Fruit fly (Drosophila melanogaster) whole organism, embryonic: ENCODE measurements around the gene tws.

Experiments
- Adf1 ChIP-seq: fragments of 200-800 bp; sonication (Bioruptor generic); IDR thresholded peaks from 2 replicates; pipeline ENCODE4 v1.3.6; 2022; ENCODE audit warnings: missing biosample characterization, missing genetic modification characterization
- Atf-2 ChIP-seq: fragments of 200-800 bp; sonication (Bioruptor generic); optimal IDR thresholded peaks from 2 replicates; lab custom pipeline; 2016; ENCODE audit warnings: missing biosample characterization, missing genetic modification characterization
- Atf6 ChIP-seq: fragments of 200-800 bp; sonication (Bioruptor generic); IDR thresholded peaks from 2 replicates; pipeline ENCODE4 v1.3.6; 2022; ENCODE audit warnings: missing biosample characterization, missing genetic modification characterization
- CG11723 ChIP-seq: fragments of 200-800 bp; sonication (Bioruptor generic); optimal IDR thresholded peaks from 2 replicates; lab custom pipeline; 2017; ENCODE audit warnings: missing biosample characterization, mild to moderate bottlenecking, missing genetic modification characterization
- CG12104 ChIP-seq: fragments of 200-800 bp; sonication (Bioruptor generic); optimal IDR thresholded peaks from 3 replicates; lab custom pipeline; 2016; ENCODE audit warnings: missing biosample characterization, missing genetic modification characterization
- CG15479 ChIP-seq: fragments of 200-800 bp; sonication (Bioruptor generic); optimal IDR thresholded peaks from 3 replicates; lab custom pipeline; 2019; ENCODE audit warnings: missing biosample characterization, mild to moderate bottlenecking, missing genetic modification characterization, moderate library complexity
- CG15601 ChIP-seq: fragments of 200-800 bp; sonication (Bioruptor generic); optimal IDR thresholded peaks from 3 replicates; lab custom pipeline; 2019; ENCODE audit warnings: missing biosample characterization, mild to moderate bottlenecking, missing genetic modification characterization, moderate library complexity
- CG16779 ChIP-seq: fragments of 200-800 bp; sonication (Bioruptor generic); IDR thresholded peaks from 2 replicates; pipeline ENCODE4 v1.3.6; 2022; ENCODE audit warnings: missing biosample characterization, missing genetic modification characterization
- CG2116 ChIP-seq: fragments of 200-800 bp; sonication (Bioruptor generic); optimal IDR thresholded peaks from 3 replicates; lab custom pipeline; 2018; ENCODE audit warnings: missing biosample characterization, mild to moderate bottlenecking, missing genetic modification characterization
- CG2712 ChIP-seq: fragments of 200-800 bp; optimal IDR thresholded peaks from 3 replicates; lab custom pipeline; 2019; ENCODE audit warnings: missing biosample characterization, mild to moderate bottlenecking, missing genetic modification characterization, moderate library complexity
- CG30403 ChIP-seq: fragments of 200-800 bp; sonication (Bioruptor generic); optimal IDR thresholded peaks from 3 replicates; lab custom pipeline; 2016; ENCODE audit warnings: missing biosample characterization, missing genetic modification characterization
- CG33213 ChIP-seq: fragments of 200-800 bp; sonication (Bioruptor generic); optimal IDR thresholded peaks from 3 replicates; lab custom pipeline; 2016; ENCODE audit warnings: missing biosample characterization, missing genetic modification characterization
- CG33557 ChIP-seq: fragments of 200-800 bp; sonication (Bioruptor generic); optimal IDR thresholded peaks from 2 replicates; lab custom pipeline; 2019; ENCODE audit warnings: missing biosample characterization, mild to moderate bottlenecking, missing genetic modification characterization, moderate library complexity
- CG4360 ChIP-seq: fragments of 200-800 bp; sonication (Bioruptor generic); IDR thresholded peaks from 2 replicates; pipeline ENCODE4 v1.3.6; 2022; ENCODE audit warnings: missing biosample characterization, missing genetic modification characterization
- CG4617 ChIP-seq: fragments of 200-800 bp; sonication (Bioruptor generic); optimal IDR thresholded peaks from 3 replicates; lab custom pipeline; 2016; ENCODE audit warnings: missing biosample characterization, missing genetic modification characterization, borderline replicate concordance
- CG4707 ChIP-seq: fragments of 200-800 bp; sonication (Bioruptor generic); optimal IDR thresholded peaks from 2 replicates; lab custom pipeline; 2018; ENCODE audit warnings: missing biosample characterization, mild to moderate bottlenecking, missing genetic modification characterization, moderate library complexity
- CG6254 ChIP-seq: fragments of 200-800 bp; sonication (Bioruptor generic); optimal IDR thresholded peaks from 3 replicates; lab custom pipeline; 2017; ENCODE audit warnings: mild to moderate bottlenecking, missing biosample characterization, missing genetic modification reagents, missing genetic modification characterization
- CG7786 ChIP-seq: fragments of 200-800 bp; sonication (Bioruptor generic); optimal IDR thresholded peaks from 2 replicates; lab custom pipeline; 2016; ENCODE audit warnings: missing biosample characterization, missing genetic modification characterization
- CG7839 ChIP-seq: fragments of 200-800 bp; sonication (Bioruptor generic); optimal IDR thresholded peaks from 3 replicates; lab custom pipeline; 2018; ENCODE audit warnings: missing biosample characterization, mild to moderate bottlenecking, missing genetic modification characterization, moderate library complexity
- CG8290 ChIP-seq, 3 experiments: fragments of 200-800 bp; sonication (Bioruptor generic); optimal IDR thresholded peaks; 2 replicates each; lab custom pipeline; 2016 to 2019; ENCODE audit warnings: missing biosample characterization in 3 of 3, missing genetic modification characterization in 3 of 3, mild to moderate bottlenecking in 2 of 3, moderate library complexity in 1 of 3
- CG8944 ChIP-seq: fragments of 200-800 bp; sonication (Bioruptor generic); optimal IDR thresholded peaks from 3 replicates; lab custom pipeline; 2016; ENCODE audit warnings: missing biosample characterization, missing genetic modification characterization
- CG9609 ChIP-seq: fragments of 200-800 bp; sonication (Bioruptor generic); optimal IDR thresholded peaks from 3 replicates; lab custom pipeline; 2016; ENCODE audit warnings: missing biosample characterization, missing genetic modification characterization
- CHES-1-like ChIP-seq: fragments of 200-800 bp; sonication (Bioruptor generic); optimal IDR thresholded peaks from 2 replicates; lab custom pipeline; 2016; ENCODE audit warnings: missing biosample characterization, missing genetic modification characterization
- Ets97D ChIP-seq: fragments of 200-800 bp; sonication (Bioruptor generic); optimal IDR thresholded peaks from 3 replicates; lab custom pipeline; 2016; ENCODE audit warnings: missing biosample characterization, missing genetic modification characterization
- H2.0 ChIP-seq: fragments of 200-800 bp; sonication (Bioruptor generic); IDR thresholded peaks from 2 replicates; pipeline ENCODE4 v1.3.6; 2022; ENCODE audit warnings: missing biosample characterization, missing genetic modification characterization
- HLH3B ChIP-seq: fragments of 200-800 bp; sonication (Bioruptor generic); IDR thresholded peaks from 2 replicates; pipeline ENCODE4 v1.3.6; 2022; ENCODE audit warnings: missing biosample characterization, missing genetic modification characterization
- Hand ChIP-seq: fragments of 200-800 bp; sonication (Bioruptor generic); optimal IDR thresholded peaks from 2 replicates; lab custom pipeline; 2017; ENCODE audit warnings: mild to moderate bottlenecking, missing biosample characterization, missing genetic modification reagents, missing genetic modification characterization
- Mad ChIP-seq: fragments of 200-800 bp; sonication (Bioruptor generic); optimal IDR thresholded peaks from 2 replicates; lab custom pipeline; 2016; ENCODE audit warnings: missing biosample characterization, missing genetic modification characterization
- Mrtf ChIP-seq: fragments of 200-800 bp; sonication (Bioruptor generic); IDR thresholded peaks from 3 replicates; pipeline ENCODE4 v1.3.6; 2022; ENCODE audit warnings: missing biosample characterization, missing genetic modification characterization
- NK7.1 ChIP-seq: fragments of 200-800 bp; sonication (Bioruptor generic); optimal IDR thresholded peaks from 3 replicates; lab custom pipeline; 2016; ENCODE audit warnings: missing biosample characterization, missing genetic modification characterization
- NfI ChIP-seq: fragments of 200-800 bp; sonication (Bioruptor generic); optimal IDR thresholded peaks from 3 replicates; lab custom pipeline; 2018; ENCODE audit warnings: missing biosample characterization, mild to moderate bottlenecking, missing genetic modification characterization, moderate library complexity
- Oli ChIP-seq: fragments of 200-800 bp; sonication (Bioruptor generic); optimal IDR thresholded peaks from 2 replicates; lab custom pipeline; 2018; ENCODE audit warnings: missing biosample characterization, mild to moderate bottlenecking, missing genetic modification characterization, moderate library complexity
- PHDP ChIP-seq: fragments of 200-800 bp; sonication (Bioruptor generic); optimal IDR thresholded peaks from 3 replicates; lab custom pipeline; 2018; ENCODE audit warnings: missing biosample characterization, mild to moderate bottlenecking, missing genetic modification characterization, moderate library complexity
- Sox100B ChIP-seq: fragments of 200-800 bp; sonication (Bioruptor generic); optimal IDR thresholded peaks from 3 replicates; lab custom pipeline; 2018; ENCODE audit warnings: missing biosample characterization, mild to moderate bottlenecking, missing genetic modification characterization
- Usf ChIP-seq: fragments of 200-800 bp; sonication (Bioruptor generic); optimal IDR thresholded peaks from 2 replicates; lab custom pipeline; 2017; ENCODE audit warnings: missing genotype, missing biosample characterization, missing genetic modification characterization
- Xbp1 ChIP-seq: fragments of 200-800 bp; sonication (Bioruptor generic); optimal IDR thresholded peaks from 3 replicates; lab custom pipeline; 2016; ENCODE audit warnings: missing biosample characterization, mild to moderate bottlenecking, missing genetic modification characterization
- amos ChIP-seq: fragments of 200-800 bp; sonication (Bioruptor generic); IDR thresholded peaks from 2 replicates; pipeline ENCODE4 v1.3.6; 2022; ENCODE audit warnings: missing biosample characterization, missing genetic modification characterization; ENCODE audit not compliant: partially characterized antibody
- cad ChIP-seq: fragments of >200 bp; optimal IDR thresholded peaks from 2 replicates; lab custom pipeline; 2017; ENCODE audit warnings: missing biosample characterization, missing genetic modification characterization
- cas ChIP-seq: fragments of 200-800 bp; sonication (Bioruptor generic); IDR thresholded peaks from 2 replicates; pipeline ENCODE4 v1.3.6; 2022; ENCODE audit warnings: missing biosample characterization, missing genetic modification characterization
- dpn ChIP-seq, 2 experiments: fragments of 200-800 bp; sonication (Bioruptor generic); optimal IDR thresholded peaks; 3 replicates each; lab custom pipeline; 2016; ENCODE audit warnings: missing biosample characterization in 2 of 2, missing genetic modification characterization in 2 of 2
- esg ChIP-seq: fragments of 200-800 bp; sonication (Bioruptor generic); conservative IDR thresholded peaks from 2 replicates; pipeline ENCODE4 v1.3.6; 2022; ENCODE audit warnings: missing biosample characterization, missing genetic modification characterization
- ewg ChIP-seq: fragments of 200-800 bp; sonication (Bioruptor generic); optimal IDR thresholded peaks from 3 replicates; lab custom pipeline; 2017; ENCODE audit warnings: mild to moderate bottlenecking, missing biosample characterization, missing genetic modification reagents, missing genetic modification characterization
- gro ChIP-seq: fragments of 200-800 bp; sonication (Bioruptor generic); optimal IDR thresholded peaks from 2 replicates; lab custom pipeline; 2016; ENCODE audit warnings: missing biosample characterization, missing genetic modification characterization
- ken ChIP-seq: fragments of 200-800 bp; sonication (Bioruptor generic); IDR thresholded peaks from 3 replicates; pipeline ENCODE4 v1.3.6; 2022; ENCODE audit warnings: missing biosample characterization, missing genetic modification characterization
- lilli ChIP-seq: fragments of 200-800 bp; sonication (Bioruptor generic); optimal IDR thresholded peaks from 3 replicates; lab custom pipeline; 2016; ENCODE audit warnings: missing biosample characterization, missing genetic modification characterization
- lmd ChIP-seq: fragments of 200-800 bp; sonication (Bioruptor generic); IDR thresholded peaks from 2 replicates; pipeline ENCODE4 v1.3.6; 2022; ENCODE audit warnings: missing biosample characterization, missing genetic modification characterization
- mam ChIP-seq: fragments of 200-800 bp; sonication (Bioruptor generic); optimal IDR thresholded peaks from 3 replicates; lab custom pipeline; 2016; ENCODE audit warnings: missing biosample characterization, missing genetic modification characterization
- sd ChIP-seq: fragments of 200-800 bp; sonication (Bioruptor generic); optimal IDR thresholded peaks from 3 replicates; lab custom pipeline; 2018; ENCODE audit warnings: missing biosample characterization, mild to moderate bottlenecking, missing genetic modification characterization, moderate library complexity
- tap ChIP-seq: fragments of 200-800 bp; optimal IDR thresholded peaks from 3 replicates; lab custom pipeline; 2019; ENCODE audit warnings: missing biosample characterization, mild to moderate bottlenecking, missing genetic modification characterization, moderate library complexity
- wdn ChIP-seq: fragments of 200-800 bp; sonication (Bioruptor generic); IDR thresholded peaks from 2 replicates; pipeline ENCODE4 v1.3.6; 2022; ENCODE audit warnings: missing biosample characterization, missing genetic modification characterization

The tws gene

DNA sequence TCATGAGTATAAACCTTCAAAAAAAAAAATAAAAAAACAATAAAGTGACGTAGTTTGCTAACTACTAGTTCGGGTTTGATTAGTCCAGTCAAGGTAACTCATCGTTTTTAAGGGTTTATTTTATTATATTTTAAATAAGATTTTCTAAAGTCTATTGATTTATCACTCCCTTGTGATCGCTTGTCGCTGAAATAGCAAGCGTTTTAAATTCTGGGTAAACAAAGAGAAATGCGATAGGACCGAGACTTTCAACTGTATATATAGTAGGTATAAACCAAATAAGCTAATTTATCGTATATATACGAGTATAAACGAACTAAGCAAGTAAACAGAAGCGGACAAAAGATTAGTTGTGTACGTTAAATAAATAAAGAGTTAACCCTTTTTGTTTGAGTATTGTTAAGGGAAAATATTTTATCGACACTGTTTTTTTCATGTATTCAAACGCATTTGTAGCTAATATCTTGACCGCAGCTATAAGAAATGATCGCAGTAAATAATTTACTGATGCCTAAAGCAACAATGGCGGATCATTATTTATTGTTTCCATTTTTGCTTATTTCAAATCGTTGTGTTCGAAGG is 29.0 kb upstream of the tws start (continued):
- TF ChIP-seq esg (GFP tag; lab: Robert Waterston, UW) (0 out of 2 replicates have a peak, but pooled peaks have one; percentile 36), CG33213 (peak; percentile 31), ewg (GFP tag; lab: Kevin White, UChicago) (peak; percentile 13), H2.0 (GFP tag; lab: Robert Waterston, UW) (peak; percentile 59; the same call in 1 of the 2 replicates), Hand (GFP tag; lab: Kevin White, UChicago) (peak; percentile 10), CG6254 (GFP tag; lab: Kevin White, UChicago) (peak; percentile 55), Oli (tag; lab: Kevin White, UChicago) (peak; percentile 48), CG16779 (0 out of 2 replicates have a peak, but pooled peaks have one; percentile 13), CG11723 (GFP tag; lab: Kevin White, UChicago) (no peak), CHES-1-like (GFP tag; lab: Kevin White, UChicago) (peak; percentile 4), CG4617 (GFP tag; lab: Kevin White, UChicago) (no peak), CG30403 (GFP tag; lab: Kevin White, UChicago) (peak; percentile 29), CG15479 (no peak), lilli (GFP tag; lab: Kevin White, UChicago) (peak; percentile 48), cas (GFP tag; lab: Robert Waterston, UW) (no peak), CG33557 (GFP tag; lab: Kevin White, UChicago) (peak; percentile 47), NfI (GFP tag; lab: Kevin White, UChicago) (peak; percentile 28), tap (peak; percentile 24), lmd (GFP tag; lab: Robert Waterston, UW) (no peak), CG7786 (GFP tag; lab: Kevin White, UChicago) (peak; percentile 28), CG2712 (tag; lab: Kevin White, UChicago) (no peak), Atf6 (GFP tag; lab: Robert Waterston, UW) (peak; percentile 57), amos (GFP tag; lab: Robert Waterston, UW) (no peak), CG8290 (GFP tag; optimal IDR thresholded peaks at IDR 0.05; lab: Kevin White, UChicago) (no peak), CG8290 (tag; optimal IDR thresholded peaks at IDR 0.05; lab: Kevin White, UChicago) (peak in 1 of 2 experiments; percentile 78), sd (no peak), mam (GFP tag; lab: Kevin White, UChicago) (peak; percentile 32), PHDP (tag; lab: Kevin White, UChicago) (peak; percentile 54), wdn (GFP tag; lab: Robert Waterston, UW) (peak; percentile 49; the same call in 1 of the 2 replicates), Mad (GFP tag; lab: Kevin White, UChicago) (no peak), CG15601 (tag; lab: Kevin White, UChicago) (peak; percentile 61), CG4360 (GFP tag; lab: Robert Waterston, UW) (no peak), Usf (GFP tag; lab: Kevin White, UChicago) (peak; percentile 23), CG4707 (GFP tag; lab: Kevin White, UChicago) (no peak), Adf1 (GFP tag; lab: Robert Waterston, UW) (no peak), CG9609 (GFP tag; lab: Kevin White, UChicago) (peak; percentile 17), HLH3B (GFP tag; lab: Robert Waterston, UW) (0 out of 2 replicates have a peak, but pooled peaks have one; percentile 22), gro (GFP tag; lab: Kevin White, UChicago) (peak; percentile 62), NK7.1 (GFP tag; lab: Kevin White, UChicago) (peak; percentile 32), Atf-2 (peak; percentile 15), Xbp1 (GFP tag; lab: Kevin White, UChicago) (peak; percentile 44), cad (no peak), CG8944 (peak; percentile 29), Ets97D (GFP tag; lab: Kevin White, UChicago) (no peak), CG7839 (tag; lab: Kevin White, UChicago) (peak; percentile 36), Mrtf (no peak), dpn (GFP tag; optimal IDR thresholded peaks at IDR 0.05; lab: Kevin White, UChicago) (peak in 1 of 2 experiments; percentile 39), CG12104 (GFP tag; lab: Kevin White, UChicago) (no peak), ken (GFP tag; lab: Robert Waterston, UW) (0 out of 3 replicates have a peak, but pooled peaks have one; percentile 19), Sox100B (GFP tag; lab: Kevin White, UChicago) (peak; percentile 25), CG2116 (peak; percentile 10)
